Fruit fly (Drosophila melanogaster) whole organism, embryonic: ENCODE results near the gene CG2854.

Experiments
- Abd-B ChIP-seq: fragments of 200-800 bp; sonication (Bioruptor generic); optimal IDR thresholded peaks from 2 replicates; lab custom pipeline; 2018; ENCODE audit warnings: missing biosample characterization, mild to moderate bottlenecking, missing genetic modification characterization, moderate library complexity
- Asciz ChIP-seq: fragments of 200-800 bp; sonication (Bioruptor generic); optimal IDR thresholded peaks from 2 replicates; lab custom pipeline; 2017; ENCODE audit warnings: missing biosample characterization, mild to moderate bottlenecking, missing genetic modification characterization, missing genetic modification reagents
- Bdp1 ChIP-seq: fragments of 200-800 bp; sonication (Bioruptor generic); optimal IDR thresholded peaks from 3 replicates; lab custom pipeline; 2016; ENCODE audit warnings: missing biosample characterization, missing genetic modification characterization
- BtbVII ChIP-seq: fragments of 200-800 bp; sonication (Bioruptor generic); optimal IDR thresholded peaks from 3 replicates; lab custom pipeline; 2017; ENCODE audit warnings: missing biosample characterization, mild to moderate bottlenecking, missing genetic modification characterization
- CG10462 ChIP-seq: fragments of 200-800 bp; sonication (Bioruptor generic); optimal IDR thresholded peaks from 2 replicates; lab custom pipeline; 2016; ENCODE audit warnings: missing biosample characterization, missing genetic modification characterization
- CG11247 ChIP-seq: fragments of 200-800 bp; sonication (Bioruptor generic); IDR thresholded peaks from 2 replicates; pipeline ENCODE4 v1.3.6; 2022; ENCODE audit warnings: missing biosample characterization, missing genetic modification characterization
- CG1647 ChIP-seq: fragments of 200-800 bp; sonication (Bioruptor generic); optimal IDR thresholded peaks from 3 replicates; lab custom pipeline; 2016; ENCODE audit warnings: missing biosample characterization, missing genetic modification characterization
- CG16779 ChIP-seq: fragments of 200-800 bp; sonication (Bioruptor generic); IDR thresholded peaks from 2 replicates; pipeline ENCODE4 v1.3.6; 2022; ENCODE audit warnings: missing biosample characterization, missing genetic modification characterization
- CG16813 ChIP-seq: fragments of 200-800 bp; sonication (Bioruptor generic); IDR thresholded peaks from 3 replicates; pipeline ENCODE4 v1.3.6; 2022; ENCODE audit warnings: missing biosample characterization, missing genetic modification characterization; ENCODE audit not compliant: partially characterized antibody
- CG16815 ChIP-seq: fragments of 200-800 bp; sonication (Bioruptor generic); optimal IDR thresholded peaks from 3 replicates; lab custom pipeline; 2017; ENCODE audit warnings: missing biosample characterization, mild to moderate bottlenecking, missing genetic modification characterization
- CG17361 ChIP-seq: fragments of 200-800 bp; sonication (Bioruptor generic); IDR thresholded peaks from 3 replicates; pipeline ENCODE4 v1.3.6; 2022; ENCODE audit warnings: missing biosample characterization, missing genetic modification characterization
- CG17612 ChIP-seq: fragments of 200-800 bp; sonication (Bioruptor generic); IDR thresholded peaks from 2 replicates; pipeline ENCODE4 v1.3.6; 2022; ENCODE audit warnings: missing biosample characterization, missing genetic modification characterization
- CG17802 ChIP-seq: fragments of 200-800 bp; sonication (Bioruptor generic); optimal IDR thresholded peaks from 2 replicates; lab custom pipeline; 2018; ENCODE audit warnings: missing biosample characterization, mild to moderate bottlenecking, missing genetic modification characterization, moderate library complexity
- CG1792 ChIP-seq: fragments of 200-800 bp; sonication (Bioruptor generic); optimal IDR thresholded peaks from 2 replicates; lab custom pipeline; 2016; ENCODE audit warnings: missing biosample characterization, missing genetic modification characterization
- CG18011 ChIP-seq: fragments of 200-800 bp; sonication (Bioruptor generic); optimal IDR thresholded peaks from 2 replicates; lab custom pipeline; 2017; ENCODE audit warnings: missing biosample characterization, missing genetic modification characterization, mild to moderate bottlenecking, moderate library complexity, missing genotype
- CG18619 ChIP-seq: fragments of 200-800 bp; sonication (Bioruptor generic); optimal IDR thresholded peaks from 3 replicates; lab custom pipeline; 2017; ENCODE audit warnings: missing biosample characterization, mild to moderate bottlenecking, missing genetic modification characterization
- CG2120 ChIP-seq: fragments of 200-800 bp; sonication (Bioruptor generic); optimal IDR thresholded peaks from 3 replicates; lab custom pipeline; 2016; ENCODE audit warnings: missing biosample characterization, missing genetic modification characterization
- CG30403 ChIP-seq: fragments of 200-800 bp; sonication (Bioruptor generic); optimal IDR thresholded peaks from 3 replicates; lab custom pipeline; 2016; ENCODE audit warnings: missing biosample characterization, missing genetic modification characterization
- CG4328 ChIP-seq: fragments of 200-800 bp; sonication (Bioruptor generic); optimal IDR thresholded peaks from 3 replicates; lab custom pipeline; 2017; ENCODE audit warnings: missing biosample characterization, missing genetic modification reagents, missing genetic modification characterization
- CG4730 ChIP-seq: fragments of 200-800 bp; sonication (Bioruptor generic); IDR thresholded peaks from 2 replicates; pipeline ENCODE4 v1.3.6; 2022; ENCODE audit warnings: missing biosample characterization, missing genetic modification characterization
- CG6175 ChIP-seq: fragments of 200-800 bp; sonication (Bioruptor generic); IDR thresholded peaks from 3 replicates; pipeline ENCODE4 v1.3.6; 2022; ENCODE audit warnings: missing biosample characterization, missing genetic modification characterization
- CG6254 ChIP-seq: fragments of 200-800 bp; sonication (Bioruptor generic); optimal IDR thresholded peaks from 3 replicates; lab custom pipeline; 2017; ENCODE audit warnings: mild to moderate bottlenecking, missing biosample characterization, missing genetic modification reagents, missing genetic modification characterization
- CG6689 ChIP-seq: fragments of 200-800 bp; sonication (Bioruptor generic); IDR thresholded peaks from 2 replicates; pipeline ENCODE4 v1.3.6; 2022; ENCODE audit warnings: missing biosample characterization, missing genetic modification characterization
- CG7357 ChIP-seq: fragments of 200-800 bp; sonication (Bioruptor generic); IDR thresholded peaks from 3 replicates; pipeline ENCODE4 v1.3.6; 2022; ENCODE audit warnings: missing biosample characterization, missing genetic modification characterization
- CHES-1-like ChIP-seq: fragments of 200-800 bp; sonication (Bioruptor generic); optimal IDR thresholded peaks from 2 replicates; lab custom pipeline; 2016; ENCODE audit warnings: missing biosample characterization, missing genetic modification characterization
- Deaf1 ChIP-seq: fragments of 200-800 bp; optimal IDR thresholded peaks from 3 replicates; lab custom pipeline; 2019; ENCODE audit warnings: missing biosample characterization, mild to moderate bottlenecking, missing genetic modification characterization, moderate library complexity
- Dip3 ChIP-seq: fragments of 200-800 bp; sonication (Bioruptor generic); optimal IDR thresholded peaks from 3 replicates; lab custom pipeline; 2016; ENCODE audit warnings: missing biosample characterization, missing genetic modification characterization
- H2.0 ChIP-seq: fragments of 200-800 bp; sonication (Bioruptor generic); IDR thresholded peaks from 2 replicates; pipeline ENCODE4 v1.3.6; 2022; ENCODE audit warnings: missing biosample characterization, missing genetic modification characterization
- HmgZ ChIP-seq: fragments of 200-800 bp; sonication (Bioruptor generic); optimal IDR thresholded peaks from 2 replicates; lab custom pipeline; 2018; ENCODE audit warnings: missing biosample characterization, mild to moderate bottlenecking, missing genetic modification characterization
- Hsf ChIP-seq: fragments of 200-800 bp; sonication (Bioruptor generic); optimal IDR thresholded peaks from 3 replicates; lab custom pipeline; 2016; ENCODE audit warnings: missing biosample characterization, missing genetic modification characterization
- Lim3 ChIP-seq: fragments of 200-800 bp; sonication (Bioruptor generic); IDR thresholded peaks from 2 replicates; pipeline ENCODE4 v1.3.6; 2022; ENCODE audit warnings: missing biosample characterization, missing genetic modification characterization
- Oli ChIP-seq: fragments of 200-800 bp; sonication (Bioruptor generic); optimal IDR thresholded peaks from 2 replicates; lab custom pipeline; 2018; ENCODE audit warnings: missing biosample characterization, mild to moderate bottlenecking, missing genetic modification characterization, moderate library complexity
- Scr ChIP-seq: fragments of 200-800 bp; sonication (Bioruptor generic); IDR thresholded peaks from 2 replicates; pipeline ENCODE4 v1.3.6; 2022; ENCODE audit warnings: missing biosample characterization, missing genetic modification characterization; ENCODE audit not compliant: partially characterized antibody
- Stat92E ChIP-seq, 3 experiments: fragments of >200 bp in 2 of 3; fragments of 200-800 bp in 1 of 3; sonication (Bioruptor generic) in 1 of 3; optimal IDR thresholded peaks; 2 replicates each; lab custom pipeline; 2017 to 2019; ENCODE audit warnings: missing biosample characterization in 3 of 3, missing genetic modification characterization in 3 of 3, mild to moderate bottlenecking in 1 of 3, moderate library complexity in 1 of 3
- al ChIP-seq: fragments of 200-800 bp; sonication (Bioruptor generic); IDR thresholded peaks from 2 replicates; pipeline ENCODE4 v1.3.6; 2022; ENCODE audit warnings: missing biosample characterization, missing genetic modification characterization
- bcd ChIP-seq: fragments of 200-800 bp; sonication (Bioruptor generic); optimal IDR thresholded peaks from 2 replicates; lab custom pipeline; 2017; ENCODE audit warnings: missing biosample characterization, mild to moderate bottlenecking, missing genetic modification characterization
- br ChIP-seq: fragments of >200 bp; optimal IDR thresholded peaks from 2 replicates; lab custom pipeline; 2017
- cg ChIP-seq: fragments of 200-800 bp; sonication (Bioruptor generic); optimal IDR thresholded peaks from 3 replicates; lab custom pipeline; 2019; ENCODE audit warnings: missing biosample characterization, mild to moderate bottlenecking, missing genetic modification characterization, moderate library complexity
- corto ChIP-seq: fragments of 200-800 bp; sonication (Bioruptor generic); optimal IDR thresholded peaks from 2 replicates; lab custom pipeline; 2016; ENCODE audit warnings: missing biosample characterization, mild to moderate bottlenecking, missing genetic modification characterization, moderate library complexity
- croc ChIP-seq: fragments of 200-800 bp; sonication (Bioruptor generic); conservative IDR thresholded peaks from 3 replicates; pipeline ENCODE4 v1.3.6; 2022; ENCODE audit warnings: missing biosample characterization, missing genetic modification characterization
- dan ChIP-seq: fragments of 200-800 bp; sonication (Bioruptor generic); IDR thresholded peaks from 2 replicates; pipeline ENCODE4 v1.3.6; 2022; ENCODE audit warnings: missing biosample characterization, missing genetic modification characterization
- gfzf ChIP-seq: fragments of 200-800 bp; sonication (Bioruptor generic); optimal IDR thresholded peaks from 2 replicates; lab custom pipeline; 2016; ENCODE audit warnings: missing biosample characterization, mild to moderate bottlenecking, missing genetic modification characterization, moderate library complexity
- hkb ChIP-seq, 2 experiments: fragments of 200-800 bp in 1 of 2; fragments of >200 bp in 1 of 2; sonication (Bioruptor generic) in 1 of 2; IDR thresholded peaks in 1 of 2; optimal IDR thresholded peaks in 1 of 2; 2 replicates each; pipeline versions ENCODE4 v1.3.6 to Lab custom; 2017 to 2022; ENCODE audit warnings: missing biosample characterization in 1 of 2, missing genetic modification characterization in 1 of 2
- jigr1 ChIP-seq: fragments of 200-800 bp; sonication (Bioruptor generic); IDR thresholded peaks from 3 replicates; pipeline ENCODE4 v1.3.6; 2022; ENCODE audit warnings: missing biosample characterization, missing genetic modification characterization
- lov ChIP-seq, 2 experiments: fragments of 200-800 bp in 1 of 2; fragments of >200 bp in 1 of 2; sonication (Bioruptor generic) in 1 of 2; IDR thresholded peaks in 1 of 2; optimal IDR thresholded peaks in 1 of 2; 2 replicates in 1 of 2; 3 replicates in 1 of 2; pipeline versions ENCODE4 v1.3.6 to Lab custom; 2017 to 2022; ENCODE audit warnings: missing biosample characterization in 1 of 2, missing genetic modification characterization in 1 of 2
- pb ChIP-seq: fragments of 200-800 bp; sonication (Bioruptor generic); optimal IDR thresholded peaks from 3 replicates; lab custom pipeline; 2016; ENCODE audit warnings: missing biosample characterization, missing genetic modification characterization
- tll ChIP-seq, 2 experiments: fragments of 200-800 bp in 1 of 2; fragments of >200 bp in 1 of 2; sonication (Bioruptor generic) in 1 of 2; optimal IDR thresholded peaks; 2 replicates each; lab custom pipeline; 2017 to 2019; ENCODE audit warnings: missing biosample characterization in 2 of 2, missing genetic modification characterization in 2 of 2, mild to moderate bottlenecking in 1 of 2, moderate library complexity in 1 of 2
- toy ChIP-seq: fragments of 200-800 bp; sonication (Bioruptor generic); IDR thresholded peaks from 2 replicates; pipeline ENCODE4 v1.3.6; 2022; ENCODE audit warnings: missing biosample characterization, missing genetic modification characterization

CG2854 gene

DNA sequence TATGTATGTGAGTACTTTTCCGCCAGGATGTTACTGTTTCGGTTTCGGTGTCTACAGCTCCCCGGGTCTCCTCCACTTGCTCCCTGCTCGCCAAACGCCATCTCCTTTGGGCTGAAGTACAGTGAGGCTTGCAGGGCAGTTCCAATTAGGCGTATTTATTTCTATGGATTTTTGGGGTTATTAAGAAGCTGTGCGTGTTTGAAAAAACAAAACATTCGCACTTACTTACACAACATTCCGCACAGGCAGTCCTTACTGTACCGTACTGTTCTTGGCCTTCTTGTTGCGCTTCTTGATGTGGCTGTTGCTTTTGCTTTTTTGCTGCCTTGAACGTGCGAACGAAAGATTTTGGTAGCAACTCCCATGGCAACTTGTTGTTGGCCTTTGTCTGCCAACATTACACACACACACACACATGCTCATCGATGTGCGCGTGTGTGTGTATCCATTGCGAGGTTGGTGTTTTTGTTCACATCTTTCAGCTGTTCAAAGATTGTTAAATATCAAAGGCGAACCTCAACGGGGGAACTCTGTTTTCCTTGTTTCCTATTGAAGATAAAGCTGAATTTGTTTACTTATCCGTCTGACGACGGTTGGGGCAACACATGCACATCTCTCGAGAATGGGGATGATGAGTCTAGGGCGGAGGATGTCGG, 4.9 kb upstream of the CG2854 start (continued):
- TF ChIP-seq Oli (tag; lab: Kevin White, UChicago) (peak; percentile 49), jigr1 (no peak), Dip3 (GFP tag; lab: Kevin White, UChicago) (no peak), H2.0 (GFP tag; lab: Robert Waterston, UW) (peak; percentile 77), CG10462 (GFP tag; lab: Kevin White, UChicago) (no peak), CHES-1-like (peak; percentile 62), CG6254 (GFP tag; lab: Kevin White, UChicago) (no peak), CG18619 (peak; percentile 36), CG1647 (no peak), pb (GFP tag; lab: Kevin White, UChicago) (peak; percentile 1), CG17361 (GFP tag; lab: Robert Waterston, UW) (0 out of 3 replicates have a peak, but pooled peaks have one; percentile 12), CG16813 (GFP tag; lab: Robert Waterston, UW) (no peak), dan (peak; percentile 39; the same call in 1 of the 2 replicates), corto (GFP tag; lab: Kevin White, UChicago) (peak; percentile 87), CG16779 (GFP tag; lab: Robert Waterston, UW) (no peak), br (no peak), CG2120 (peak; percentile 77), tll (GFP tag; optimal IDR thresholded peaks at IDR 0.05; lab: Kevin White, UChicago) (no peak), gfzf (GFP tag; lab: Kevin White, UChicago) (no peak), hkb (optimal IDR thresholded peaks at IDR 0.05; lab: Kevin White, UChicago) (no peak), hkb (GFP tag; IDR thresholded peaks at IDR 0.05; lab: Robert Waterston, UW) (peak; percentile 60), Bdp1 (GFP tag; lab: Kevin White, UChicago) (peak; percentile 12), lov (optimal IDR thresholded peaks at IDR 0.05; lab: Kevin White, UChicago) (no peak), lov (GFP tag; IDR thresholded peaks at IDR 0.05; lab: Robert Waterston, UW) (0 out of 3 replicates have a peak, but pooled peaks have one; percentile 56), toy (no peak), CG16815 (GFP tag; lab: Kevin White, UChicago) (peak; percentile 58), CG4730 (GFP tag; lab: Robert Waterston, UW) (0 out of 2 replicates have a peak, but pooled peaks have one; percentile 35), HmgZ (tag; lab: Kevin White, UChicago) (peak; percentile 39), CG1792 (GFP tag; lab: Kevin White, UChicago) (no peak), CG4328 (no peak), BtbVII (no peak), Stat92E (GFP tag; optimal IDR thresholded peaks at IDR 0.05; lab: Kevin White, UChicago) (no peak), Scr (no peak), CG6175 (GFP tag; lab: Robert Waterston, UW) (no peak), CG18011 (no peak), CG17802 (tag; lab: Kevin White, UChicago) (no peak), CG30403 (GFP tag; lab: Kevin White, UChicago) (peak; percentile 49), CG11247 (peak; percentile 58), CG6689 (GFP tag; lab: Robert Waterston, UW) (peak; percentile 51), Deaf1 (tag; lab: Kevin White, UChicago) (no peak), bcd (GFP tag; lab: Kevin White, UChicago) (peak; percentile 6), Hsf (GFP tag; lab: Kevin White, UChicago) (peak; percentile 57), CG7357 (GFP tag; lab: Robert Waterston, UW) (0 out of 3 replicates have a peak, but pooled peaks have one; percentile 47), Lim3 (GFP tag; lab: Robert Waterston, UW) (no peak), Abd-B (peak; percentile 38), cg (GFP tag; lab: Kevin White, UChicago) (peak; percentile 71), croc (GFP tag; lab: Robert Waterston, UW) (no peak), CG17612 (GFP tag; lab: Robert Waterston, UW) (no peak), al (GFP tag; lab: Robert Waterston, UW) (0 out of 2 replicates have a peak, but pooled peaks have one; percentile 19), Asciz (no peak)
